Fruit fly (Drosophila melanogaster) whole organism, embryonic: ENCODE data around the gene CG11342.

ENCODE experiments used
- Asciz ChIP-seq: fragments of 200-800 bp; sonication (Bioruptor generic); optimal IDR thresholded peaks from 2 replicates; lab custom pipeline; 2017; ENCODE audit warnings: missing biosample characterization, mild to moderate bottlenecking, missing genetic modification characterization, missing genetic modification reagents
- Bgb ChIP-seq: fragments of 200-800 bp; sonication (Bioruptor generic); IDR thresholded peaks from 2 replicates; pipeline ENCODE4 v1.3.6; 2022; ENCODE audit warnings: missing biosample characterization, missing genetic modification characterization; ENCODE audit not compliant: partially characterized antibody
- dm ChIP-seq: fragments of 200-800 bp; sonication (Bioruptor generic); optimal IDR thresholded peaks from 3 replicates; lab custom pipeline; 2016; ENCODE audit warnings: missing biosample characterization, missing genetic modification characterization

DNA sequence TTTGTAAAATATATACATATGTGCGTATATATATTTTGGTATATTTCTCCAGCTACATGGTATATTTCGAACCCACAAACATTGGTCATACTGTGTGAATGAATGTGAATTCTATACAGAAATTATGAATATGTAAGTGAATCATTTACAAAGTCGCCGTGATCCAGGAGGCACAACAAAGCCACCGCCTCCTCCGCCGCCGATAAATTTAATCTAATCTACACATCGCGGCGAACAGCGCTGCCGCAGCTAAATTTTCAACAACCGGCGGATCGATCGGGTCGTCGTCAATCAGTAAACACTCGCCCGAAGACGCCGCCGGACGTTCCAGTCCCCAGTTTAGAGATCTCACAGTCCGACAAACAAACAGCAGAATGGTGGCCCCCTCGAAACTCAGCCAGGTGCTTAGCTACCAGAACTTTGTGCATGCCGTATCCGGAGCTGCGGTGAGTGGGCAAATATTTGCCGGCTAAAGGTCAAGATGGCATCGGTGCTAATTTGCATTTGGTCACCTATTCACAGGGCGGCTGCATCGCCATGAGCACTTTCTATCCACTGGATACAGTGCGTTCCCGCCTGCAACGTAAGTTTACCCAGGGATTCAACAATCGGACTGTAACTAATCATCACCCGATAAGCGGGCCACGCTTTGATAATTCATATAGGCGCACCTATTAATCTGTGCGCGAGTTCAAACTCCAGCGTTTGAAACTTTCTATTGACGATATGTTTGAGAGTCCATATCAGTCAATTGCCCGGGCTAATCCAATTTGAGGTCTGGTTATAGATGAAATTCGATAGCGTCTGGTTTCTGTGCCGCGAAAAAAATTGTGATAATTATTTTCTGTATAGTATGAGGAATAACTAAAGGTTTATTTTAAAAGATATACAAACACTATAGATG, 48.3 kb downstream of the CG11342 start, which contains the start of gene PMP34:
- no peak for TF ChIP-seq Asciz
- no peak for TF ChIP-seq Bgb (GFP tag; lab: Robert Waterston, UW)
- TF ChIP-seq dm: no peak
